Fruit fly (Drosophila melanogaster) whole organism, pupa: ENCODE measurements around the gene spartin.
A peak's percentile ranks its signal among the peaks of the same experiment; 100 is the strongest.

Source experiments
- CG10348 ChIP-seq: fragments of 200-800 bp; sonication (Bioruptor generic); IDR thresholded peaks from 2 replicates; pipeline ENCODE4 v1.3.6; 2022; ENCODE audit warnings: missing biosample characterization, missing genetic modification characterization
- CG12605 ChIP-seq: fragments of 200-800 bp; sonication (Bioruptor generic); IDR thresholded peaks from 2 replicates; pipeline ENCODE4 v1.3.6; 2022; ENCODE audit warnings: missing biosample characterization, missing genetic modification characterization
- CG13204 ChIP-seq: fragments of 200-800 bp; sonication (Bioruptor generic); optimal IDR thresholded peaks from 2 replicates; lab custom pipeline; 2018; ENCODE audit warnings: missing biosample characterization, mild to moderate bottlenecking, missing genetic modification characterization, moderate library complexity
- CG14655 ChIP-seq: fragments of 200-800 bp; sonication (Bioruptor generic); optimal IDR thresholded peaks from 3 replicates; lab custom pipeline; 2017; ENCODE audit warnings: mild to moderate bottlenecking, missing biosample characterization, missing genetic modification reagents, missing genetic modification characterization
- CG15710 ChIP-seq: fragments of 200-800 bp; sonication (Bioruptor generic); optimal IDR thresholded peaks from 2 replicates; lab custom pipeline; 2018; ENCODE audit warnings: missing biosample characterization, mild to moderate bottlenecking, missing genetic modification characterization, moderate library complexity
- CG17806 ChIP-seq: fragments of 200-800 bp; sonication (Bioruptor generic); optimal IDR thresholded peaks from 2 replicates; lab custom pipeline; 2018; ENCODE audit warnings: missing biosample characterization, mild to moderate bottlenecking, missing genetic modification characterization, moderate library complexity
- CG32121 ChIP-seq: fragments of 200-800 bp; sonication (Bioruptor generic); IDR thresholded peaks from 2 replicates; pipeline ENCODE4 v1.3.6; 2022; ENCODE audit warnings: missing biosample characterization, missing genetic modification characterization
- CG34367 ChIP-seq: fragments of 200-800 bp; sonication (Bioruptor generic); optimal IDR thresholded peaks from 2 replicates; lab custom pipeline; 2018; ENCODE audit warnings: missing biosample characterization, mild to moderate bottlenecking, missing genetic modification characterization
- CG4496 ChIP-seq: fragments of 200-800 bp; sonication (Bioruptor generic); IDR thresholded peaks from 3 replicates; pipeline ENCODE4 v1.3.6; 2022; ENCODE audit warnings: missing biosample characterization, missing genetic modification characterization
- CG8159 ChIP-seq: fragments of 200-800 bp; sonication (Bioruptor generic); optimal IDR thresholded peaks from 3 replicates; lab custom pipeline; 2018; ENCODE audit warnings: missing biosample characterization, mild to moderate bottlenecking, missing genetic modification characterization, moderate library complexity
- CG8301 ChIP-seq: fragments of 200-800 bp; sonication (Bioruptor generic); optimal IDR thresholded peaks from 2 replicates; lab custom pipeline; 2018; ENCODE audit warnings: missing biosample characterization, mild to moderate bottlenecking, missing genetic modification characterization
- CG9948 ChIP-seq: fragments of 200-800 bp; sonication (Bioruptor generic); optimal IDR thresholded peaks from 2 replicates; lab custom pipeline; 2018; ENCODE audit warnings: missing biosample characterization, mild to moderate bottlenecking, missing genetic modification characterization, moderate library complexity
- D1 ChIP-seq: fragments of 200-800 bp; sonication (Bioruptor generic); optimal IDR thresholded peaks from 2 replicates; lab custom pipeline; 2018; ENCODE audit warnings: missing biosample characterization, mild to moderate bottlenecking, missing genetic modification characterization, moderate library complexity
- EcR ChIP-seq: fragments of 200-800 bp; sonication (Bioruptor generic); optimal IDR thresholded peaks from 3 replicates; lab custom pipeline; 2019; ENCODE audit warnings: missing biosample characterization, missing genetic modification characterization, mild to moderate bottlenecking, moderate library complexity, missing genetic modification reagents
- Ets98B ChIP-seq: fragments of 200-800 bp; sonication (Bioruptor generic); IDR thresholded peaks from 2 replicates; pipeline ENCODE4 v1.3.6; 2022; ENCODE audit warnings: missing biosample characterization, missing genetic modification characterization
- Pif1A ChIP-seq: fragments of 200-800 bp; sonication (Bioruptor generic); optimal IDR thresholded peaks from 3 replicates; lab custom pipeline; 2016; ENCODE audit warnings: missing biosample characterization, missing genetic modification characterization
- Pif1B ChIP-seq: fragments of 200-800 bp; sonication (Bioruptor generic); optimal IDR thresholded peaks from 3 replicates; lab custom pipeline; 2016; ENCODE audit warnings: missing biosample characterization, missing genetic modification characterization
- Snoo ChIP-seq: fragments of 200-800 bp; sonication (Bioruptor generic); optimal IDR thresholded peaks from 3 replicates; lab custom pipeline; 2017; ENCODE audit warnings: missing biosample characterization, mild to moderate bottlenecking, missing genetic modification characterization, inconsistent platforms
- fd96Ca ChIP-seq: fragments of 200-800 bp; sonication (Bioruptor generic); IDR thresholded peaks from 3 replicates; pipeline ENCODE4 v1.3.6; 2022; ENCODE audit warnings: missing biosample characterization, missing genetic modification characterization
- gl ChIP-seq: fragments of 200-800 bp; sonication (Bioruptor generic); optimal IDR thresholded peaks from 2 replicates; lab custom pipeline; 2018; ENCODE audit warnings: missing biosample characterization, mild to moderate bottlenecking, missing genetic modification characterization
- rn ChIP-seq: fragments of 200-800 bp; sonication (Bioruptor generic); IDR thresholded peaks from 2 replicates; pipeline ENCODE4 v1.3.6; 2022; ENCODE audit warnings: missing biosample characterization, missing genetic modification characterization

The spartin gene

DNA sequence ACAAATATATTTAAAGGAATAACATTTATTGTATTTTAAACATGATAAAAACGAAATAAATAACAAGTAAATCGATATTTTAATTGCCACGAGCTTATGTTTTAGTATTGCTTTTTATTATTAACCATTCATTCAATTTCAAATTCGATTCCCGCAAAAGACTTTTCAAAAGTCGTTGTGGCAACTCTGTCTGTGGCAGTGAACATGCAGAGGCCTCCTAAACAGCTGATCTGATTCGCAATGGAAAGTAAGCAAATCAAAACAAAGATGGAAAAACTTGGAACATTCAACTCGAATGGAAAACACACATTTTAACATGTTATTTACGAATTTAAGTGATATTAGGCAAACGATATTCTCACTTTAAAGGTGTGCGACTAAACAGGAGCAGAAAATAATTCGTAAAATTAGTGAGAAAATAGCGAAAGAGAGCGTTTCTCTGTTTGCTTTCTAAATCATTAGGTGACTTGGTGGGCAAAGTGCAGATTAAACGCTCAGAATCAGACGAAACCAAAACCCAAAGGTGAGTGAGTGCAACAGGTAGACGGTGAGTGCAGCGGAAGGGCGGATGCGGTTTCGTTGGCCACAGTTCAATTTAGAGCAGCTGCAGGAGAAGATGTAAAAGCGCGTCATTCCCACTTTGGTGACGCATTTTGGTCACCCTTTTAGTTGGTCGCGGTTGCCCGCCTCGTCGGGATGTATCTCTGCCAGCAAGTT is at the start of gene spartin:
TSS of gene spartin (plus strand) at position 244 of the 717 bp plus-strand sequence.
- TF ChIP-seq CG8301 (no peak), CG13204 (no peak), CG10348 (GFP tag; lab: Robert Waterston, UW) (no peak), CG17806 (no peak), gl (tag; lab: Kevin White, UChicago) (no peak), EcR (GFP tag; lab: Kevin White, UChicago) (peak; percentile 37), CG34367 (no peak), CG8159 (tag; lab: Kevin White, UChicago) (no peak), fd96Ca (GFP tag; lab: Robert Waterston, UW) (no peak), CG9948 (tag; lab: Kevin White, UChicago) (no peak), CG4496 (no peak), CG15710 (tag; lab: Kevin White, UChicago) (peak; percentile 1), D1 (tag; lab: Kevin White, UChicago) (no peak), Pif1B (peak; percentile 25), CG14655 (no peak), CG12605 (peak; percentile 23; the same call in 1 of the 2 replicates)

DNA sequence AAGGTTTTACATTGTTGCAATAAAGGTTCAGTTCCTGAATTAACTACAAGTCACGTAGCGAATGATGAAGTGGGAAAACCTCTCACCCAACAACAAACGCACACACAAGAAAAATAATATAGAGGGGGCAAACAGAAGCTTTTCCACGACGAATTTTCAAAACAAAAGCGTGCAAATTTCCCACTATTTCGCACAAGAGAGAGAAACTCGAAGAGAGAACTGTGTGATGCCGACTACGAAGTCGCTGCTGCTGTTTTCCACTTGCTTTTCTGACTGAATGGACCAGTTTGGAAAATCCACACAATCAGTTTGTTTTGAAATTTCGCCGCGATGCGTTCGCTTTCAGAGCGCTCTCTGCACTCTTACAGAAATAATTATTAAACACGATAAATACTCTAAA is 42.0 kb upstream of the spartin start, which contains the start of gene 5-HT2A:
TSS of gene 5-HT2A (plus strand) at position 301 of the 400 bp plus-strand sequence.
- no peak for TF ChIP-seq CG8159 (tag; lab: Kevin White, UChicago)
- TF ChIP-seq CG9948 (tag; lab: Kevin White, UChicago), result no peak
- TF ChIP-seq fd96Ca (GFP tag; lab: Robert Waterston, UW), result no peak
- no peak for TF ChIP-seq Pif1B
- TF ChIP-seq Pif1A, result no peak
- no peak for TF ChIP-seq CG4496
- TF ChIP-seq CG13204, result no peak
- no peak for TF ChIP-seq D1 (tag; lab: Kevin White, UChicago)
- TF ChIP-seq CG10348 (GFP tag; lab: Robert Waterston, UW), result no peak
- no peak for TF ChIP-seq CG15710 (tag; lab: Kevin White, UChicago)
- no peak for TF ChIP-seq rn (GFP tag; lab: Robert Waterston, UW)
- TF ChIP-seq CG34367, result no peak
- no peak for TF ChIP-seq gl (tag; lab: Kevin White, UChicago)
- no peak for TF ChIP-seq CG14655
- no peak for TF ChIP-seq EcR (GFP tag; lab: Kevin White, UChicago)
- TF ChIP-seq CG17806, result no peak

- TF ChIP-seq Ets98B, result no peak
- TF ChIP-seq CG8301, result no peak
- no peak for TF ChIP-seq CG12605
Measured at dm6 chr3R:4616130-4616529, 38.5 kb upstream of the spartin start.

DNA sequence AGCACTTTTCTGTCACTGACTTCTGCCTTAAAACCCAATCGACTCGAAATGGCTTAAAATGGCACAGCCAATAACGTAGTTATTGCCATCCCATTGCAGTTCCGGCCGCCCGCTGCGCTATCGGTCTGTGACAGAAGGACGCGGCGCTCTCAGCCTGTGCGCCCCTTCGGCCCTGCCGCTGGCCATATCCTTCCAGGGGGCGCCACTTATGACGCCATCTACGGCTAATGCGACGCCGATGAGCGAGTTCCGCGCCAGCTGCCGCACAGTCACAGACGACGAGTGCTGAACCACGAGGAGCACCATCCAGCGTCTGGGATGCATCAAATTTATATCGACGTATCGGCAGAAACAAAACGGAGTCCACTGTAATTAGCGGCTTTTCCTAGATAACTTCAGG is 22.0 kb upstream of the spartin start:
- TF ChIP-seq CG10348 (GFP tag; lab: Robert Waterston, UW), result no peak
- TF ChIP-seq CG8301, result no peak
- TF ChIP-seq CG15710 (tag; lab: Kevin White, UChicago), result no peak
- no peak for TF ChIP-seq Snoo (tag; lab: Kevin White, UChicago)
- TF ChIP-seq fd96Ca (GFP tag; lab: Robert Waterston, UW), result no peak
- TF ChIP-seq rn (GFP tag; lab: Robert Waterston, UW), result no peak
- TF ChIP-seq gl (tag; lab: Kevin White, UChicago), result no peak
- TF ChIP-seq D1 (tag; lab: Kevin White, UChicago), result no peak
- no peak for TF ChIP-seq CG14655
- no peak for TF ChIP-seq CG32121 (GFP tag; lab: Robert Waterston, UW)
- TF ChIP-seq Ets98B, result no peak
- no peak for TF ChIP-seq EcR (GFP tag; lab: Kevin White, UChicago)
- no peak for TF ChIP-seq CG17806
- no peak for TF ChIP-seq CG4496
- TF ChIP-seq Pif1A, result no peak
- TF ChIP-seq, all 21 proteins: peak for 0

dm6 chr3R:4634337-4634914 is 20.2 kb upstream of the spartin start:
- TF ChIP-seq CG10348 (GFP tag; lab: Robert Waterston, UW) (no peak), CG8159 (tag; lab: Kevin White, UChicago) (no peak)

DNA sequence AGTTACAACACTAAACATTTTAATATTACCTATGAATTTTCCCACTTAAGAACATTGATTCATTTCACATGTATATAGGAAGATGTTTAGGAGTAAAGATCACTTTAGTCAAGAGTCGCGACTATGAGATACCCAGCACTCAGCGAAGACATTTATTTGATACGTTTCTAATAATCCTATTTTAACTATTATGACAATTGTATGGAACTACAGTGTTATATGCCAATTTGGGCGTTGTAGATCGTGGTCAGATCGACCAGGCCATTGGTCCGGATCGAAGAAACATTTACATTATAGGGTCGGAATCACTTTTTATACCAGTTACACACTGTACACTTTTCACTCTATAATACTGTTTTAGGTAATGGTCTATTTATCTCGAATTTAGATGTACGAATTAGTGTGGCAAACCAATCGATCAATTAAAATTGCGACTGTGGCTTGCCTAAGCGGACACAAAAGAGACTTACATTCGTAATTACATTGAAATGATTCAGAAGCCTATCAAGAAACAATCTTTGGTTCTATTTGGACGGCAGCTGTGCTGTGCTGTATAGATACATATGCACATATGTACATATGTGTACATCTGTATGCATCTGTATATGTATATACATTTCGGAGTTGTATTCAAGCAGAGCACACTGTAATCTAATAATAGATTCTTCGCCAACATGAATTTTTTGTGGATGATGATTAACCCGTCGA is 13.9 kb upstream of the spartin start:
- no peak for TF ChIP-seq fd96Ca (GFP tag; lab: Robert Waterston, UW)
- TF ChIP-seq, all 21 proteins: peak for 0

dm6 chr3R:4641254-4641573 is 13.4 kb upstream of the spartin start:
- no peak for TF ChIP-seq CG34367
- TF ChIP-seq EcR (GFP tag; lab: Kevin White, UChicago), result no peak
- TF ChIP-seq Pif1B, result no peak
- no peak for TF ChIP-seq gl (tag; lab: Kevin White, UChicago)
- no peak for TF ChIP-seq Pif1A
- TF ChIP-seq D1 (tag; lab: Kevin White, UChicago), result no peak
- TF ChIP-seq CG4496, result no peak
- TF ChIP-seq rn (GFP tag; lab: Robert Waterston, UW), result no peak
- TF ChIP-seq Snoo (tag; lab: Kevin White, UChicago), result no peak
- no peak for TF ChIP-seq CG32121 (GFP tag; lab: Robert Waterston, UW)
- TF ChIP-seq CG14655, result no peak
- TF ChIP-seq fd96Ca (GFP tag; lab: Robert Waterston, UW), result no peak
- TF ChIP-seq CG12605, result no peak
- TF ChIP-seq CG8159 (tag; lab: Kevin White, UChicago), result no peak
- no peak for TF ChIP-seq CG13204
- TF ChIP-seq CG15710 (tag; lab: Kevin White, UChicago), result no peak
- TF ChIP-seq CG8301, result no peak
- TF ChIP-seq Ets98B, result no peak
- TF ChIP-seq CG10348 (GFP tag; lab: Robert Waterston, UW), result no peak
